In genomic region chrIV:1722953-1723352, ce11 we compare ENCODE assay signal across 5 worm cellular contexts.
TF ChIP-seq lines count a peak whose summit lies in the region.

No protein-coding gene starts in this region.

TF ChIP-seq in whole organism, L1 larva, 84 proteins besides CTCF, POLR2A, EP300 and RAD21:
- TF ChIP-seq aly-2 (tag; optimal IDR thresholded peaks at IDR 0.05; lab: Kevin White, UChicago), result peak; percentile 95
- TF ChIP-seq efl-1 (optimal IDR thresholded peaks at IDR 0.05; lab: Kevin White, UChicago), result no peak
- peak in 1 of 2 experiments; percentile 72 for TF ChIP-seq efl-1 (GFP tag; optimal IDR thresholded peaks at IDR 0.05 in 1 of 2; lab: Kevin White, UChicago)
- TF ChIP-seq nhr-20 (tag; optimal IDR thresholded peaks at IDR 0.05; lab: Kevin White, UChicago), result peak; percentile 12
- no peak for TF ChIP-seq nhr-11 (tag; optimal IDR thresholded peaks at IDR 0.05; lab: Kevin White, UChicago)
- TF ChIP-seq elt-3 (tag; optimal IDR thresholded peaks at IDR 0.05; lab: Kevin White, UChicago), result peak in 1 of 6 experiments; percentile 18
- TF ChIP-seq nhr-71 (tag; optimal IDR thresholded peaks at IDR 0.05; lab: Kevin White, UChicago), result peak; percentile 25
- peak; percentile 11 for TF ChIP-seq nhr-47 (tag; optimal IDR thresholded peaks at IDR 0.05; lab: Kevin White, UChicago)
- TF ChIP-seq nhr-84 (tag; optimal IDR thresholded peaks at IDR 0.05; lab: Kevin White, UChicago), result no peak
- TF ChIP-seq pag-3 (tag; optimal IDR thresholded peaks at IDR 0.05; lab: Kevin White, UChicago; ENCODE audit: borderline replicate concordance, insufficient read depth), result no peak
- 0 out of 2 replicates have a peak, but pooled peaks have one; percentile 31 for TF ChIP-seq grh-1 (GFP tag; IDR thresholded peaks at IDR 0.05; lab: Robert Waterston, UW)

TF ChIP-seq in whole organism, L2 larva, 48 proteins besides CTCF, POLR2A, EP300 and RAD21:
- TF ChIP-seq mdl-1 (tag; optimal IDR thresholded peaks at IDR 0.05; lab: Kevin White, UChicago) (no peak), ama-1 (optimal IDR thresholded peaks at IDR 0.05; lab: Kevin White, UChicago) (peak; percentile 28), sem-4 (tag; optimal IDR thresholded peaks at IDR 0.05; lab: Kevin White, UChicago) (no peak), ztf-11 (tag; optimal IDR thresholded peaks at IDR 0.05; lab: Kevin White, UChicago) (no peak), sma-3 (GFP tag; optimal IDR thresholded peaks at IDR 0.05; lab: Kevin White, UChicago) (peak; percentile 40), nhr-129 (tag; optimal IDR thresholded peaks at IDR 0.05; lab: Kevin White, UChicago) (no peak), nhr-10 (tag; optimal IDR thresholded peaks at IDR 0.05; lab: Kevin White, UChicago) (no peak), egl-27 (tag; optimal IDR thresholded peaks at IDR 0.05; lab: Kevin White, UChicago) (no peak), nhr-77 (tag; optimal IDR thresholded peaks at IDR 0.05; lab: Kevin White, UChicago) (no peak), nhr-11 (tag; optimal IDR thresholded peaks at IDR 0.05; lab: Kevin White, UChicago) (no peak), nhr-21 (tag; optimal IDR thresholded peaks at IDR 0.05; lab: Kevin White, UChicago) (no peak), gmeb-1 (tag; optimal IDR thresholded peaks at IDR 0.05; lab: Kevin White, UChicago) (no peak), nhr-25 (tag; optimal IDR thresholded peaks at IDR 0.05; lab: Kevin White, UChicago) (peak; percentile 27), ceh-82 (tag; optimal IDR thresholded peaks at IDR 0.05; lab: Kevin White, UChicago) (no peak)
TF ChIP-seq in whole organism, L2 larva: peak in this region for 3.

TF ChIP-seq in whole organism, L3 larva, 47 proteins besides CTCF, POLR2A, EP300 and RAD21:
- TF ChIP-seq ama-1 (optimal IDR thresholded peaks at IDR 0.05; lab: Kevin White, UChicago) (peak; percentile 4), nhr-28 (tag; optimal IDR thresholded peaks at IDR 0.05; lab: Kevin White, UChicago) (no peak), nhr-43 (tag; optimal IDR thresholded peaks at IDR 0.05; lab: Kevin White, UChicago; ENCODE audit: poor library complexity, severe bottlenecking) (peak; percentile 23), ztf-4 (tag; optimal IDR thresholded peaks at IDR 0.05; lab: Kevin White, UChicago) (no peak), nhr-25 (tag; optimal IDR thresholded peaks at IDR 0.05; lab: Kevin White, UChicago) (peak; percentile 25), unc-62 (GFP tag; optimal IDR thresholded peaks at IDR 0.05; lab: Kevin White, UChicago) (no peak)

TF ChIP-seq in whole organism, L4 larva, 104 proteins besides CTCF, POLR2A, EP300 and RAD21:
- TF ChIP-seq spr-1 (tag; optimal IDR thresholded peaks at IDR 0.05; lab: Kevin White, UChicago), result no peak
- no peak for TF ChIP-seq zip-11 (GFP tag; IDR thresholded peaks at IDR 0.05; lab: Robert Waterston, UW)
- TF ChIP-seq mxl-2 (GFP tag; conservative IDR thresholded peaks at IDR 0.05; lab: Robert Waterston, UW), result 0 out of 2 replicates have a peak, but pooled peaks have one; percentile 6
- no peak for TF ChIP-seq aha-1 (tag; lab: Kevin White, UChicago)
- TF ChIP-seq ceh-82 (tag; optimal IDR thresholded peaks at IDR 0.05; lab: Kevin White, UChicago), result no peak
- no peak for TF ChIP-seq hlh-11 (tag; optimal IDR thresholded peaks at IDR 0.05; lab: Kevin White, UChicago)
- TF ChIP-seq zfp-3 (GFP tag; conservative IDR thresholded peaks at IDR 0.05; lab: Robert Waterston, UW), result peak; percentile 89
- TF ChIP-seq hif-1 (tag; optimal IDR thresholded peaks at IDR 0.05; lab: Kevin White, UChicago), result no peak
- peak; percentile 46 for TF ChIP-seq ama-1 (optimal IDR thresholded peaks at IDR 0.05; lab: Kevin White, UChicago)
- no peak for TF ChIP-seq daf-19 (GFP tag; conservative IDR thresholded peaks at IDR 0.05; lab: Robert Waterston, UW)
- TF ChIP-seq dve-1 (tag; optimal IDR thresholded peaks at IDR 0.05; lab: Kevin White, UChicago; ENCODE audit: insufficient read depth), result no peak
- TF ChIP-seq ceh-62 (tag; optimal IDR thresholded peaks at IDR 0.05; lab: Kevin White, UChicago), result no peak
- TF ChIP-seq F49E8.2 (tag; optimal IDR thresholded peaks at IDR 0.05; lab: Kevin White, UChicago; ENCODE audit: borderline replicate concordance), result no peak
- no peak for TF ChIP-seq lin-39 (tag; optimal IDR thresholded peaks at IDR 0.05; lab: Kevin White, UChicago)
- no peak for TF ChIP-seq cey-2 (tag; optimal IDR thresholded peaks at IDR 0.05; lab: Kevin White, UChicago; ENCODE audit: borderline replicate concordance, insufficient read depth)
- TF ChIP-seq set-16 (GFP tag; IDR thresholded peaks at IDR 0.05; lab: Robert Waterston, UW), result no peak
- TF ChIP-seq ceh-32 (tag; optimal IDR thresholded peaks at IDR 0.05; lab: Kevin White, UChicago; ENCODE audit: poor library complexity), result no peak
- no peak for TF ChIP-seq Y5F2A.4 (GFP tag; optimal IDR thresholded peaks at IDR 0.05; lab: Kevin White, UChicago)
- TF ChIP-seq skn-1 (tag; optimal IDR thresholded peaks at IDR 0.05; lab: Kevin White, UChicago), result no peak
- no peak for TF ChIP-seq ctbp-1 (GFP tag; IDR thresholded peaks at IDR 0.05; lab: Robert Waterston, UW)
- TF ChIP-seq aly-2 (tag; optimal IDR thresholded peaks at IDR 0.05; lab: Kevin White, UChicago), result peak; percentile 76
- TF ChIP-seq madf-9 (GFP tag; conservative IDR thresholded peaks at IDR 0.05; lab: Robert Waterston, UW), result 0 out of 2 replicates have a peak, but pooled peaks have one; percentile 6
- no peak for TF ChIP-seq nhr-76 (tag; optimal IDR thresholded peaks at IDR 0.05; lab: Kevin White, UChicago)
- no peak for TF ChIP-seq nhr-41 (GFP tag; IDR thresholded peaks at IDR 0.05; lab: Robert Waterston, UW)
- TF ChIP-seq snpc-1.2 (GFP tag; IDR thresholded peaks at IDR 0.05; lab: Robert Waterston, UW), result no peak

TF ChIP-seq in whole organism, young adult, 124 proteins besides CTCF, POLR2A, EP300 and RAD21:
- TF ChIP-seq ztf-26 (tag; optimal IDR thresholded peaks at IDR 0.05; lab: Kevin White, UChicago) (peak; percentile 31), lin-40 (tag; optimal IDR thresholded peaks at IDR 0.05; lab: Kevin White, UChicago) (peak; percentile 18), F22D6.2 (tag; optimal IDR thresholded peaks at IDR 0.05; lab: Kevin White, UChicago) (no peak), F33H1.4 (GFP tag; IDR thresholded peaks at IDR 0.05; lab: Robert Waterston, UW) (no peak), gei-17 (GFP tag; optimal IDR thresholded peaks at IDR 0.05; lab: Kevin White, UChicago) (no peak), K11D2.4 (GFP tag; IDR thresholded peaks at IDR 0.05; lab: Robert Waterston, UW) (peak; percentile 25; the same call in 1 of the 2 replicates), unc-130 (GFP tag; optimal IDR thresholded peaks at IDR 0.05; lab: Kevin White, UChicago) (no peak), tbp1 (GFP tag; optimal IDR thresholded peaks at IDR 0.05; lab: Kevin White, UChicago) (no peak), Y53F4B.3 (GFP tag; IDR thresholded peaks at IDR 0.05; lab: Robert Waterston, UW) (no peak), hlh-12 (tag; optimal IDR thresholded peaks at IDR 0.05; lab: Kevin White, UChicago) (no peak), Y95B8A.8 (GFP tag; IDR thresholded peaks at IDR 0.05; lab: Robert Waterston, UW) (no peak), tlf-1 (GFP tag; optimal IDR thresholded peaks at IDR 0.05; lab: Kevin White, UChicago) (no peak), F52B5.7 (tag; optimal IDR thresholded peaks at IDR 0.05; lab: Kevin White, UChicago) (no peak), lin-26 (GFP tag; IDR thresholded peaks at IDR 0.05; lab: Robert Waterston, UW) (peak; percentile 10), mcd-1 (GFP tag; IDR thresholded peaks at IDR 0.05; lab: Robert Waterston, UW) (no peak), egl-18 (GFP tag; IDR thresholded peaks at IDR 0.05; lab: Robert Waterston, UW) (no peak)
